Worm (Caenorhabditis elegans): ENCODE data around the gene C02F5.14.

- no peak for TF ChIP-seq nhr-11 (tag; optimal IDR thresholded peaks at IDR 0.05)
- TF ChIP-seq fos-1 (tag; optimal IDR thresholded peaks at IDR 0.05) = no peak
- TF ChIP-seq nhr-12 (tag; optimal IDR thresholded peaks at IDR 0.05) = no peak
- no peak for TF ChIP-seq lin-35 (GFP tag; optimal IDR thresholded peaks at IDR 0.05)
- TF ChIP-seq unc-130 (tag; optimal IDR thresholded peaks at IDR 0.05) = no peak
- TF ChIP-seq lin-39 (tag; optimal IDR thresholded peaks at IDR 0.05) = no peak
These were observed 28.1 kb upstream of the C02F5.14 start, which contains the start of gene col-91 for ce11 chrIII:8263377-8263776.

Measured in whole organism, L1 larva.